Worm (Caenorhabditis elegans): ENCODE measurements around the gene srh-74.

The srh-74 gene

DNA sequence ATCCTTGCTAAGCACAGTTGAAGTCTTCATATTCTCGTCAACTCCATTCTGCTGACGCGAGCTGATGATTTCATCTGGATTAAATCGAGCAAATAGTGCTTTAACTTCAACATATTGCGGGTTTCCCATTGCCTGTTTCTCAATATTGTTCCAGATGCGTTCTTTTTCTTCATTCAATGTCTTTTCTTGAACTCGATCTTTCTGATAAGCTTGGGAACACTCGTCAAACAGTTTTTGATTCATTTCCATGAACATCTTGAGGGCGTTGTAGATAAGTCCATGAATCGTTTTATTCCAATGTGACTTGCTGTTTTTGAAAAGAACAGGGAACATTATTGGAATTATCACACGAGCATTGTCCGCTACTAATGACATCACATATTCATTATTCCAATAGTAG lies 20.8 kb downstream of the srh-74 start:
- TF ChIP-seq elt-3 (tag; optimal IDR thresholded peaks at IDR 0.05), result no peak
- no peak for TF ChIP-seq daf-12 (tag; optimal IDR thresholded peaks at IDR 0.05)
- TF ChIP-seq jun-1 (tag; optimal IDR thresholded peaks at IDR 0.05), result no peak
- TF ChIP-seq ceh-9 (tag; optimal IDR thresholded peaks at IDR 0.05), result no peak
- no peak for TF ChIP-seq unc-39 (tag; optimal IDR thresholded peaks at IDR 0.05)
- TF ChIP-seq fos-1 (tag; optimal IDR thresholded peaks at IDR 0.05), result no peak
- TF ChIP-seq mdl-1 (tag; optimal IDR thresholded peaks at IDR 0.05), result no peak
- no peak for TF ChIP-seq elt-2 (tag; optimal IDR thresholded peaks at IDR 0.05)
- no peak for TF ChIP-seq ceh-82 (tag; optimal IDR thresholded peaks at IDR 0.05)
- no peak for TF ChIP-seq pha-4 (tag; optimal IDR thresholded peaks at IDR 0.05)
- no peak for TF ChIP-seq egl-27 (tag; optimal IDR thresholded peaks at IDR 0.05)
- TF ChIP-seq fkh-10 (GFP tag; optimal IDR thresholded peaks at IDR 0.05), result no peak

- TF ChIP-seq ztf-11 (tag; optimal IDR thresholded peaks at IDR 0.05) (no peak), elt-2 (tag; optimal IDR thresholded peaks at IDR 0.05) (no peak), ztf-4 (tag; optimal IDR thresholded peaks at IDR 0.05) (no peak), R02D3.7 (tag; optimal IDR thresholded peaks at IDR 0.05) (no peak), aly-2 (tag; optimal IDR thresholded peaks at IDR 0.05) (no peak), sea-2 (GFP tag; optimal IDR thresholded peaks at IDR 0.05) (no peak), egl-5 (tag; optimal IDR thresholded peaks at IDR 0.05) (no peak), unc-39 (tag; optimal IDR thresholded peaks at IDR 0.05) (no peak), mml-1 (tag; optimal IDR thresholded peaks at IDR 0.05) (no peak), lsy-12 (tag; optimal IDR thresholded peaks at IDR 0.05) (no peak), pqm-1 (tag; optimal IDR thresholded peaks at IDR 0.05) (no peak), unc-62 (GFP tag; optimal IDR thresholded peaks at IDR 0.05) (no peak), fos-1 (tag; optimal IDR thresholded peaks at IDR 0.05) (no peak), nhr-77 (tag; optimal IDR thresholded peaks at IDR 0.05) (no peak), nhr-12 (tag; optimal IDR thresholded peaks at IDR 0.05) (no peak), egl-27 (tag; optimal IDR thresholded peaks at IDR 0.05) (no peak), tbx-2 (tag; optimal IDR thresholded peaks at IDR 0.05) (no peak), nhr-23 (tag; optimal IDR thresholded peaks at IDR 0.05) (no peak), pha-4 (tag; optimal IDR thresholded peaks at IDR 0.05) (no peak), mdl-1 (tag; optimal IDR thresholded peaks at IDR 0.05) (no peak)
These were observed 25.8 kb downstream of the srh-74 start, which contains the start of the genes C13G3.12 and hot-6 for ce11 chrV:11022817-11023216. C13G3.12 (minus strand) TSS chrV:11022917. hot-6 (minus strand) TSS chrV:11022937.

ce11 chrV:11016846-11017553 lies 31.6 kb downstream of the srh-74 start:
- TF ChIP-seq ceh-82 (tag; optimal IDR thresholded peaks at IDR 0.05), result no peak
- TF ChIP-seq elt-2 (tag; optimal IDR thresholded peaks at IDR 0.05), result no peak
- no peak for TF ChIP-seq ceh-16 (tag; optimal IDR thresholded peaks at IDR 0.05)
- TF ChIP-seq mdl-1 (tag; optimal IDR thresholded peaks at IDR 0.05), result no peak
- no peak for TF ChIP-seq nhr-23 (tag; optimal IDR thresholded peaks at IDR 0.05)
- no peak for TF ChIP-seq lin-15B (tag; optimal IDR thresholded peaks at IDR 0.05)

- no peak for TF ChIP-seq nhr-23 (tag; optimal IDR thresholded peaks at IDR 0.05)
- no peak for TF ChIP-seq nhr-25 (tag; optimal IDR thresholded peaks at IDR 0.05)
- TF ChIP-seq ama-1 (optimal IDR thresholded peaks at IDR 0.05), result no peak
- no peak for TF ChIP-seq nhr-67 (tag; optimal IDR thresholded peaks at IDR 0.05)
- no peak for TF ChIP-seq fkh-2 (tag; optimal IDR thresholded peaks at IDR 0.05)
- TF ChIP-seq ceh-82 (tag; optimal IDR thresholded peaks at IDR 0.05), result no peak
- no peak for TF ChIP-seq unc-39 (tag; optimal IDR thresholded peaks at IDR 0.05)
- no peak for TF ChIP-seq pha-4 (tag; optimal IDR thresholded peaks at IDR 0.05)
- TF ChIP-seq mdl-1 (tag; optimal IDR thresholded peaks at IDR 0.05), result no peak
- TF ChIP-seq nhr-76 (tag; optimal IDR thresholded peaks at IDR 0.05), result no peak
These were observed 33.8 kb downstream of the srh-74 start for ce11 chrV:11014758-11015157.

DNA sequence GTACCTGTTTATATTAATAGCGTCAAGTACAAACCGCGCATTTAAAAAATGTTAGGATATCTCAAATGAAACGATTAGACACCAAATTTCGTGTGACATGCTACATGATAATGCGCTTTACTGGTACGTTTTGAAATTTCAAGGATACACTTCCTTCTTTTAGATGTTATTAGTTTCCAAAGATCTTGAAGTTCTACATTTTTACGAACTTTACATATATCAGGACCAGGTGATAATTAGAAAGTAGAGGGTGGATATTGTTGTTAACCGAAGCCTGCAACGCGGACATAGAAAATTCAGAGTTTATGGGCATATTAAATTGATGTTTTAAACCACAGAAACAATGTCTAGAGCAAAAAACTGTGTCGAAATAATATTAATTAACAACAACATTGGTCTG lies 35.4 kb downstream of the srh-74 start:
- TF ChIP-seq mdl-1 (tag; optimal IDR thresholded peaks at IDR 0.05) (no peak), nhr-76 (tag; optimal IDR thresholded peaks at IDR 0.05) (no peak), unc-39 (tag; optimal IDR thresholded peaks at IDR 0.05) (no peak), ceh-82 (tag; optimal IDR thresholded peaks at IDR 0.05) (no peak), lin-15B (tag; optimal IDR thresholded peaks at IDR 0.05) (no peak), tbx-2 (tag; optimal IDR thresholded peaks at IDR 0.05) (no peak), nhr-12 (tag; optimal IDR thresholded peaks at IDR 0.05) (no peak), ceh-9 (tag; optimal IDR thresholded peaks at IDR 0.05) (no peak), ama-1 (optimal IDR thresholded peaks at IDR 0.05) (no peak), aly-2 (tag; optimal IDR thresholded peaks at IDR 0.05) (no peak), elt-3 (tag; optimal IDR thresholded peaks at IDR 0.05) (no peak)
